Fruit fly (Drosophila melanogaster) whole organism, larva: Measurements from ENCODE around the gene CG14708.
A peak's percentile ranks its signal among the peaks of the same experiment; 100 is the strongest.

Source experiments
- noc ChIP-seq: fragments of 200-800 bp; sonication (Bioruptor generic); optimal IDR thresholded peaks from 3 replicates; lab custom pipeline; 2019; ENCODE audit warnings: missing biosample characterization, mild to moderate bottlenecking, missing genetic modification characterization, moderate library complexity

The CG14708 gene

DNA sequence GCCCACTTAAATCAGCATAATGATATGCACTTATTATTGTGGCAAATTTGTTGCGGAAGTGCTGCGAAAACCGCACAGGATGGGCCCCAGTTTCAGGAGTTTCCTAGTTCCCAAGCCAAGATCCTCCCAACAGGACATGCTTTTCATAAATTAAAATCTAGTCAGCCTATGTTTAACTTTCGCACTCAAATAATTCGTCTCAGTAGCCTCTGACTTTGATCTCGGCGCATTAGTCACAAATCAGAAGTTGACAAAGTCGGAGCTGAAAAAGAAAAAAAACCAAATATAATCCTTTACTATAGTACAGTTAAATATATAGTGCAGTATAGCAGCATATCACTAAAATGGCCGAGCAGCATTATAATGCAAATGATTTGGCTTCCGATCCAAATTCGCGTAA, at the start of gene CG14708:
Gene CG14708 (plus strand): TSS at position 301 of the 400 bp plus-strand sequence.
- TF ChIP-seq noc = no peak

DNA sequence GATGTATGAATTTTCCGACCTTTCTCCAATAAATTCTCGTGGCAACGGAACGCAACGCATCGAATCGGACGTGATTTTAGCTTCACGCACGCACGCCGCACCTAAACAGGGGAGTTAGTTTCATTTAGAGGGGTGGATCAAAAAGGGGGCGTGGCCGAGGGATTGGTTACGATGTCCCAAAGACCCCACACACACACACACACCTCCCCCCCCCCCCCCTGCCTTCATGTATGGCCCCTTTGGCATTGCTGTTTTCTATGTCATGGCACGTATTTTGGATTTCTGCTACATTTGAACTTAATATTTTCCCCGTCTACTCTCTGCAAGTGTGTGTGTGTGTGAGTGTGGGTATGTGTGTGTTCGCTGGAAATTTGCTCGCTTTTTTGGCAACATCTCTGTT, 22.1 kb upstream of the CG14708 start:
- TF ChIP-seq noc = no peak

DNA sequence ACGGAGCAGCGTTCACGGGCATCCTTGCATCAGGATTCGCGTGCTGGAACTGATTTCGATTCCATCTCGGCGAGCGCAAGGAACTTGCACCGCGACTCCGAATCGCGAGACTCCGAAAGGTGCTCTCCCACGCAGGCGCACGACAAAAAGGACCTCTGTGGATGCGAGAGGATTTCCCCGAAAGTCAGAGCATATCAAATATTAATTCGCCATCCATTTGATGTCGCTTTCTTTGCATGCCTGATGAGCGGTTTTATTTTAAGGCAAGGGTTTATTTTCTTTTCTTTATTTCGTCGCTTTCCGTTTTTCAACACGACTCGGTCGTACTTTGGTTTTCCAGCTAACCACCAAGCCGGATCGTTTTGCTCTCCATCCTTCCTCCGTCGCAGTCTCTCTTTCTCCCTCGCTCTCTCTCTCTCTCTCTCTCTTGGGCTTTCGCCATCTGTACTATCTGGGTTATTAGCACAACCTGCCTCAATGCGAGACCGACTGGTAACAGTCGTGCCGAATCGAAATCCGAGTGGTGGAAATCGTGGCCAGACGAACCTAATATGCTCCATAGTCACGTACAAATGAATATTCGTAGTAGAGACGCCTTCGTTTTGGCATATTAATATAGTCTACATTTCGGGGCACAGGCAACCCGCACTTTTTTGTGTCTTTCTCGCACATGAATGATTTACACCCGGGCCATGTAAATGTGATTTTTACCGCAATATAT, 10.9 kb upstream of the CG14708 start, which contains the start of gene dpr4:
Gene dpr4 (minus strand): TSS at position 51 of the 721 bp plus-strand sequence.
- no peak for TF ChIP-seq noc

DNA sequence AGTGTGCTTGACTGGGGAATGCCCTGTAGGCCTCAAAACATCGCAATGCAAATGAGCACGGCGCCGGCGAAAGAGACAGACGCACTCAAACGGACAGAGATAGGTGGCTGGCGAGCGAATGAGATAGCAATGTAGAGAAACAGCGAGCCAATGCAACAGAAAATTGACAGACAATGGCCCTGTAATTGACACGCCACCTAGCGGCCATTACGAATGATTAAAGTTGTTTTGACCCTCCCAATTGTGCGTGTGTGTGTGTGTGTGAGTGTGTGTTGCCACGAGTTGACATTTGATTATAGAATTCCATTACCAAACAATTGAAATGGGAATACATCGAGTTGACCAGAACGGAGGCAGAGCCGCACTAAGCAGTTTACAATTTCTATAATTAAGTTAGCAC, 9.8 kb upstream of the CG14708 start:
- no peak for TF ChIP-seq noc

DNA sequence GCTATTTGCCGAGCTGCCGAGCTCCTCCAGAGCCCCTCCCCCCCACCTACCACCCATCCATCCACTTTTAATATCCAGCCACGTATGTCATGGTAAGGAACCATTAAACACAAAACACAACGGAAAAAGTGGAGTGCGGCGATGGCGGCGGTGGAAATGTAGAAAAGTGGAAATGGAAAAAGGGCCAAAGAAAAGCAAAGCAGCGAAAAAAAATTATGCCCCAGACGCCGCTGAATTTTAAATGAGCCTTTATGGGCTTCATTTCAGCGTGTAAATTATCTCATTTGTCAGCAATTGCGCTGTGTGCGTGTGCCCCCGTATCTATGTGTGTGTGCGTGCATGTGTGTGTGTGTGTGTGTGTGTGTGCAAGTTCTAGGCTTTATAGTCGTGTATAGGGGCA, 2.9 kb upstream of the CG14708 start:
- no peak for TF ChIP-seq noc

DNA sequence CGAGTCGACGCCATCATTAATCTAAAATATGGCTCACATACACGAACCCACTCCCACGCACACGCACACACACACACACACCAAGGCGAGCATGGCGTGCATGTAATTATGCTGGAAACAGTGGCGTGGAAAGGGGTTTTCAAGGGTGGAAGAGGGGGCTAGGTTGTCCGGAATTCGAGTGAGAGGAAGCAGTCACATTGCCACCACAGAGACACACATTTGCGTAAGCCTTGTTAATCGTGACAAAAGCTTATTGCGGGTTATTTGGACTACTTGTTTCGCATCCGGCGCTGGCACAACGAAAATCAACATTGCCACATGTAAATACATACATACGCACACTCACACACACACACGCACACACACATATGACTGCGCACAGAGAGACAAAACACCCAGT, 1.0 kb downstream of the CG14708 start:
- TF ChIP-seq noc = no peak

DNA sequence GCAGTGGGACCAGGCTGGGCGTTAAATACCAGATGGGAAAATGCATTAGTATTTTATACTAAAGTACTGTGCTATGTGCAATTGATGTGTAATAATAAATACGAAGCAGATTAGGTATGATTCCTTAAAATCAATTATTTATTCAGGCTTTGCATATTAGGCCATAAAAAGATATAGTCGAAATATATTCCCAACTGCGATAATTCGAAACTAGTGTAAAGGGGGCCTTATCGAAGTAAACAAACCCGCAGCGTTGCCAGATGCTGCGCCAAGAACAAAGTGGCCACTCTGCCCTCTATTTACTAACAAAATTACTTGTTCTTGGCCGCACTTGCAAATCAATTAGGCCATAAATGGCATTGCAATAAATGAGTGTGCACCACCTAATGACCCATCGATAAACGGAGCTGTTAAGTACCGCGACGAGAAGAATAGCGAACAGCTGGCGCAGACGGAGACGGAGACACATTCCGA, 3.6 kb downstream of the CG14708 start, which contains the start of gene CG10898:
Gene CG10898 (plus strand): TSS at position 285 of the 474 bp plus-strand sequence.
- peak; percentile 57 for TF ChIP-seq noc

DNA sequence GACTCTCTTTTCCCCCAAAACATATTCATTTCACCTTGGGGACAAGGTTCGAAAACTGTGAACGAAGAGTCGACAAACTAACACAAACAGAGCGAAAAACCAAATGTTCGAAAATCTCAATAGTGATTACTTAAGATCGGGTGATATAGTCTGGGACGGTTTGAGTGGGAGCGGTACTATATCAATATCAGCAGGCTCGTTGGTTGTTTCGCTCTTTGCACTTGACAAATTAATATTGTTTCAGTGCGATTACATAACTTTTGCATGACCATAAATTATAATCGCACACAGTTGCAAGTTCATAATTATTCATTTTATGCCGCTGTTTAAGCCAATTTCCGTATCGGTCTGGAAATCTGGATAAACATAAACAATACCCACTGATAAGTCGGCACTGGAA, 7.7 kb downstream of the CG14708 start:
- no peak for TF ChIP-seq noc

DNA sequence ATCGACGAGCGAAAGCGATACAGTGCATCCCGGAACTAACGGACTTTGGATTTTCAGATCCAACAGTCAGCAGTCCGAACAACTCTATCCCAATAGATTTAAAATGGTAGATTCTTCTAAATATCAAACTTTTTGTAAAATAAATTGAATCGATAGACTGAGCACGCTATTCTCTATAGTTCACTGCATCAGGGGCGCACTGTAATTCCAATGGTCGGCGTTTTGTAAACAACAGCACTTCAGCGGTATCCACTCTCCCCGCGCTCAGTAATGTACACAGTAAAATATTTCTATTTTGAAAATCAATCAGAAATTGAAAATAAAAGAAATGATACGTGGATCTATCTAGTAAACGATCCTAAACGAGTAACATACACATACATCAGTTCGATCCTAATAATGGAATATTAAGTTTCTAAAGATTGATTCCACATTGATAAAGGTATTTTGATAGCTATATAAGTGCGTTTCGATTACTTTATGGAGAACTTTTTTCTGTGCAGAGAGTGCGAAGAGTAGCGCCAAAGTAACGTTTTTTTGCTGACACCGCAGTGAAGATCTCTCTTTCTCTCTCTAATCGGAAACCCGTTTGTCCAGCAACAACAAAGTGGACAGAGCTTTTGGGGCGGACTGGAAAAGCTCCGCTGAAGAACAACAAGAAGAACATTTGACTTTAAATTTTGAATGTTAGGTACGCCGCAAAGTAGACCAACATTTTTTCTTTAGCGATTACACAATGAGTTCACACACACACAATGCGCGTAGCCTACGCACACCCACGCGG, 8.6 kb downstream of the CG14708 start:
- peak; percentile 96 for TF ChIP-seq noc

DNA sequence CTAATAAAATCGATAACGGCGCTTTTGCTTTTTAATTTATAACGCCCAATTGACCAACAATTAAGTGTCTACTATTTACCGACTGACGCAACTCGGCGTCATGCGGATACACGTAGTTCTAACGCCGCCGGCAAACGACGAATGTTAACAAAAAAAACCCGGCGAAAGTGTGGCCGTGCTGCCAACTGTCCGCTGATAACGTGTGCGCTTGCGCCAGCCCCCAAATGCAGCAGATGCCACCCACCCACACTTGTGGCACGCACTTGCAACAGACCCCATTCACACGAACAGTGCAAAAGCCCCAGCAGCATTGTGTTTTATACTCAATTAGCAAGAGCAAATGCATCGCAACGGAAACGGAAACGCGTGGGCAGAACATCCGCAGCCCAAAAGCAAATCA, 9.2 kb downstream of the CG14708 start:
- no peak for TF ChIP-seq noc

DNA sequence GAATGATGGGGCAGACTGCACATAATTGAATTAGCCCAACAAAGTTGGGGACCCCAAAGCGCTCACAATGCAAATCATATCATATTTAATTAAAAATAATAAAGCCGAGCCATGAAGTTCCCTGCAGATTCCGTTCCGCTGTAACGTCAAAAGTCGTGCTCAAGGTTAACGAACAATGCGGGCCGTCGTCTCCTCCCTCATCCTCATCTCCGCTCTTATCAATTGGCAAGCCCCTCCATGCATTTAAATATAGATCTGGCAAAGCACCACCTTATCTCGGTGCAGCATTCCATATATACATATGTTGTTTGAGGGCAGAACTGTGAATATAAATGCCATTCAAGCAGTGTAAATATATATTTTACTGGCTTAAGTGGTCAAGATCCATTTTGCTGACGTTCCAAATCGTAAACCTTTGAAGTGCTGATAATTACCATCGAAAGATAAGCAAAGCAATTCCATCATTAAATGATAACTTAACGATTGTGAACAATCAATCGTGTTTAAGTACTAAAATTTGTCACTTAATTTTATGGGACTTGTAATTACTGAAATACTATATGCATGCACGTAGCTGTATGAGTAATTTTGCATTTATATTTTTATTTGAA, 11.0 kb downstream of the CG14708 start:
- peak; percentile 20 for TF ChIP-seq noc

DNA sequence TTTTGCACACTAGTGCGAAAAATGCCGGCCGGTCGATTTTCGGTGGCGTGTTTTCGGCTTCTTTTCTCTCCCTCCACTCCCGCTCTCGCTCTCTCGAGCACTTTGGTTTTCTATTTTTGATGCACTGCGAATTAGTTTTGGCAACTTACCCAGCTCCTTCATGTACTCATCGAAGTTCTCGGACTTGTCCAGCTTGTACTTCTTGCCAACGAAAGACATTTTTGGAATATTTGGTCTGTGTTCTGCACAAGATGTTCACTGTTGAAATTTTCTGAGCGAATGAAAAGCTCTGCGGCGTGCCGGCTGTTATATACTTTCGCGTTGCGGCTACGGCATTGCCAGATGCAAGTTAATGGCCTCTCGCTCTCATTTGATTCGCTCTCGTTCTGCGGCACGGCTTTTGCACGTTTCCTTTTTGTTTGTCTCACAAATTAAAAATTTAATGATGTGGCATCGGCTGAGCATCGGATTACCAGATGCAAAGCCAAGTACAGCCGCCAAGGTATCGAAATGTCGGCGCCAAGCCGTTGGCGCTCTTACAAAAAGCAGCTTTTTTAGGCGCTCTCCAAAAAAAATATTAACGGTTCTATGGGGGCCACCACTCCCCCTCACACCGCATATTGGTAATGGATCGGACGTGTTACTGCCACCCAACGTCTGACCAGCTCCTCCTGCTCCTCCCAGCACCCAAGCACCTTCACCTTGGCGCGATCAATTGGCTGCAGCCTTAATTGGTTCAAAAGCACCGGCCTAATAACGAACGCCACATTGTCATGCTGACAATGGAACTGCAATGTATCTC, 13.0 kb downstream of the CG14708 start, which contains the start of the genes fabp and sea:
Gene fabp (minus strand): TSS at position 286 of the 802 bp plus-strand sequence.
Gene sea (minus strand): TSS at position 286 of the 802 bp plus-strand sequence.
- peak; percentile 77 for TF ChIP-seq noc

DNA sequence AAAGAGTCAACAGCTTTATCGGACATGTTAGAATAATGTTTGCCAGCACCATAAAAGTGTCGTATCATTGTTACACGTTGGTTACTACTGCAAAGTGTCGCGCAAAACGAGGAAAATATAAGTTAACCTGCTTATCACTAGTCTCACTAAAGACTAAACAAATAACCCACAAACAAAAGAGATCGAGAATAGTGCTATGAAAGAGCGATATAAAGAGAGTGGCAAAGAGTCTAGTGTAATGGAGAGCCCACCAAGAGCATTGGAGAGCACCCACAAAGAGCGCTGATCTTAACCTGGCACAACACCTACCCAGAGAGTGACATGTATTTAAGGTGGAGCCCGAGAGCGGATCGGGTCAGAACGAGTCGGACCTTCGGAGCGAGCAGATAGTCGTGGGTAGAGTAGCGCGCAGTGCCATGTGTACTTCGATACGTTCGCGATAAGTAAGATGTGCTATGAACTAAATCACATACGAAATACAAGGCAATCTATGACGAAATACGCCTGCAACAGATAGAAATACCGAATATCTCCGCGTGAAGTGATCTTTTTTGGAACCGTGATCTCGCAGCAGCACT, 15.0 kb downstream of the CG14708 start, which contains the start of gene Mrp4:
Gene Mrp4 (plus strand): TSS at position 378 of the 578 bp plus-strand sequence.
- peak; percentile 31 for TF ChIP-seq noc

DNA sequence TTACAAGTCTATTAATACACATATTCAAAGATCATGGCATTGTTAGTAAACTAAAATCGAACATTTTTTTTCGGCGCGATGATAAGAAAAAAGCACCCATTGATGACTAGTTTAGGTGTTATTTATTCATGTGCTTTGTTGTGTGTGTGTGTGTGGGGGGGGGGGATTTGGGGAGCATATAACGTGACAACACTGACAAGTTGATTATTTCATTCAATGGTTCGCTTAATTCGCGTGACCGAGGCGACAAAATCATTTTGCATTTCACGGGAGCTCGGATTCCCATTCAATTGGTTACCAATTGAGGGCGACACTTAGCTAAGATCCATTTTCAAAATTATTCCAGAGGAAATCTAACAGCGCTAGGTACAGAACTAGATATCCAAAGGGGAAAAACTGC, 16.0 kb downstream of the CG14708 start:
- no peak for TF ChIP-seq noc

DNA sequence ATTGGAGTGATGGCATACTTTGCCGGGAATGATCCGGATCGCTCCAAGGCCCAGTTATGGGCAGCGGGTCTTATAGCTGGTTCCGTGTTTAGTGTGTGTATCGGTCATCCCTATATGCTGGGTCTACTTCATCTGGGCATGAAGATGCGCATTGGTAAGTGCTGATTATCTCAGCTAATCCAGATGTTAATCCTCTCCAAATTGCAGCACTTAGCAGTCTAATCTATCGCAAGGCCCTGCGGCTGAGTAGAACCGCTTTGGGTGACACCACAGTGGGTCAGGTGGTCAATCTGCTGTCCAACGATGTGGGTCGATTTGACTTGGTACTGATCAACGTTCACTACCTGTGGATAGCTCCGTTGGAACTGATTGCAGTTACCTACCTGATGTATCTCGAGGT, 17.5 kb downstream of the CG14708 start:
- TF ChIP-seq noc = no peak

DNA sequence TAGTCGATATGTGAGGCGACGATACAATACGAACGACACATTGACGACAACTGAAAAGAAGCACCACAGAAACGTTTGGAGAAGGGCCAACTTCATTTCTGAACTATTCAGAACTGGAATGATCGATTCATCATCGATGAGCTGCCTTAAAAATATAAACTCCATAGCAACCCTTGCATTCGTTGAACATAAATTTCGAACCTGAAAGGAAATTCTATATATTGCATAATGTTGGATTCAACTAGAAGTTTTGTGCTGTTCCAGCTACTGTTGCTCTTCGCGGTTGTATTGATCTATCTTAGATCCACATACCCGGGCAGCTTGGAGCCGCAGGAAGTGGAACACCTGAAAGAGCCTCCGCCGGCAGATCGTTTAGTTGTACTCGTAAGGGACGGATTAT, 24.7 kb downstream of the CG14708 start, which contains the start of the genes CG6790 and CG5342:
Gene CG6790 (minus strand): TSS at position 101 of the 400 bp plus-strand sequence.
Gene CG5342 (plus strand): TSS at position 182 of the 400 bp plus-strand sequence.
- no peak for TF ChIP-seq noc
